Worm (Caenorhabditis elegans): ENCODE data around the gene rap-2.

rap-2 gene

ce11 chrV:15063987-15064386, at the start of gene rap-2:
TSS of gene rap-2 (minus strand) at chrV:15064087.
- TF ChIP-seq daf-19 (GFP tag; conservative IDR thresholded peaks at IDR 0.05) (no peak), F37D6.2 (tag; optimal IDR thresholded peaks at IDR 0.05) (no peak), nhr-42 (GFP tag; IDR thresholded peaks at IDR 0.05) (no peak), ctbp-1 (GFP tag; IDR thresholded peaks at IDR 0.05) (no peak), lin-1 (GFP tag; IDR thresholded peaks at IDR 0.05) (no peak), ceh-32 (tag; optimal IDR thresholded peaks at IDR 0.05; ENCODE audit: poor library complexity) (no peak), ceh-82 (tag; optimal IDR thresholded peaks at IDR 0.05) (no peak), hmg-1.1 (GFP tag; IDR thresholded peaks at IDR 0.05) (no peak), vab-7 (GFP tag; IDR thresholded peaks at IDR 0.05) (no peak), ztf-11 (tag; optimal IDR thresholded peaks at IDR 0.05) (no peak), T20F7.1 (GFP tag; optimal IDR thresholded peaks at IDR 0.05) (no peak), zip-11 (GFP tag; IDR thresholded peaks at IDR 0.05) (no peak), rbr-2 (tag; optimal IDR thresholded peaks at IDR 0.05) (no peak), ces-1 (GFP tag; optimal IDR thresholded peaks at IDR 0.05) (no peak), ceh-28 (tag; optimal IDR thresholded peaks at IDR 0.05) (no peak)

ce11 chrV:15111660-15112059, 47.8 kb upstream of the rap-2 start, which contains the start of gene T01G5.7:
TSS of gene T01G5.7 (plus strand) at chrV:15111960.
- TF ChIP-seq fos-1 (tag; optimal IDR thresholded peaks at IDR 0.05) (no peak), aha-1 (tag) (no peak), R02D3.7 (tag; optimal IDR thresholded peaks at IDR 0.05) (no peak), F49E8.2 (tag; optimal IDR thresholded peaks at IDR 0.05; ENCODE audit: borderline replicate concordance) (no peak), egl-43 (GFP tag; IDR thresholded peaks at IDR 0.05) (no peak), nhr-111 (GFP tag; optimal IDR thresholded peaks at IDR 0.05) (no peak), T26A8.4 (GFP tag; IDR thresholded peaks at IDR 0.05) (no peak), ceh-62 (tag; optimal IDR thresholded peaks at IDR 0.05) (no peak), D1046.2 (GFP tag; IDR thresholded peaks at IDR 0.05) (no peak), arid-1 (GFP tag; conservative IDR thresholded peaks at IDR 0.05) (no peak), dmd-6 (GFP tag; IDR thresholded peaks at IDR 0.05) (no peak), dmd-8 (GFP tag; IDR thresholded peaks at IDR 0.05) (no peak), skn-1 (tag; optimal IDR thresholded peaks at IDR 0.05) (no peak), dmd-9 (GFP tag; IDR thresholded peaks at IDR 0.05) (no peak)

ce11 chrV:15109260-15109659, 45.4 kb upstream of the rap-2 start, which contains the start of gene Y75B12A.2:
TSS of gene Y75B12A.2 (plus strand) at chrV:15109560.
- TF ChIP-seq tag-97 (GFP tag; IDR thresholded peaks at IDR 0.05) (no peak), Y5F2A.4 (GFP tag; optimal IDR thresholded peaks at IDR 0.05) (no peak), mdl-1 (tag; optimal IDR thresholded peaks at IDR 0.05) (no peak), nhr-28 (tag; optimal IDR thresholded peaks at IDR 0.05) (no peak), hlh-30 (tag; optimal IDR thresholded peaks at IDR 0.05; ENCODE audit: insufficient read depth) (no peak), ztf-11 (tag; optimal IDR thresholded peaks at IDR 0.05) (no peak), ZK337.2 (GFP tag; IDR thresholded peaks at IDR 0.05) (no peak), T20F7.1 (GFP tag; optimal IDR thresholded peaks at IDR 0.05) (no peak), mxl-2 (GFP tag; conservative IDR thresholded peaks at IDR 0.05) (no peak), sdz-12 (GFP tag; optimal IDR thresholded peaks at IDR 0.05) (no peak)

ce11 chrV:15105893-15106598, 42.2 kb upstream of the rap-2 start, which contains the start of gene C01G10.14:
TSS of gene C01G10.14 (minus strand) at chrV:15105943.
- TF ChIP-seq egl-43 (GFP tag; IDR thresholded peaks at IDR 0.05) (0 out of 2 replicates have a peak, but pooled peaks have one; percentile 14), hmg-1.1 (GFP tag; IDR thresholded peaks at IDR 0.05) (peak; percentile 21; the same call in 1 of the 2 replicates), ceh-44 (GFP tag; IDR thresholded peaks at IDR 0.05) (0 out of 2 replicates have a peak, but pooled peaks have one; percentile 37), lim-7 (GFP tag; IDR thresholded peaks at IDR 0.05) (peak; percentile 67), dmd-8 (GFP tag; IDR thresholded peaks at IDR 0.05) (0 out of 2 replicates have a peak, but pooled peaks have one; percentile 58)

All from whole organism, L4 larva.